Fruit fly (Drosophila melanogaster): ENCODE results near the gene CG7290.

CG7290 gene

dm6 chr3L:20241987-20242982 is 36.4 kb upstream of the CG7290 start (continued):
- TF ChIP-seq ash1 (GFP tag; optimal IDR thresholded peaks at IDR 0.05) (no peak), CG9727 (GFP tag; optimal IDR thresholded peaks at IDR 0.05) (peak; percentile 65), BEAF-32 (GFP tag; optimal IDR thresholded peaks at IDR 0.05) (peak; percentile 76), CG18262 (tag; optimal IDR thresholded peaks at IDR 0.05) (peak; percentile 92), Dfd (GFP tag; optimal IDR thresholded peaks at IDR 0.05) (no peak), jing (GFP tag; optimal IDR thresholded peaks at IDR 0.05) (peak; percentile 7), NFAT (GFP tag; IDR thresholded peaks at IDR 0.05) (peak; percentile 66), dmrt99B (tag; optimal IDR thresholded peaks at IDR 0.05) (peak; percentile 64), CG5953 (GFP tag; IDR thresholded peaks at IDR 0.05) (0 out of 2 replicates have a peak, but pooled peaks have one; percentile 43), CG10209 (GFP tag; optimal IDR thresholded peaks at IDR 0.05) (peak; percentile 57), PHDP (tag; optimal IDR thresholded peaks at IDR 0.05) (peak; percentile 73), CG4404 (GFP tag; IDR thresholded peaks at IDR 0.05) (peak; percentile 43), CG3407 (GFP tag; optimal IDR thresholded peaks at IDR 0.05) (no peak), peb (GFP tag; IDR thresholded peaks at IDR 0.05) (0 out of 2 replicates have a peak, but pooled peaks have one; percentile 46), br (optimal IDR thresholded peaks at IDR 0.05) (no peak), CG14014 (GFP tag; IDR thresholded peaks at IDR 0.05) (peak; percentile 43; the same call in 1 of the 2 replicates), lab (GFP tag; optimal IDR thresholded peaks at IDR 0.05) (peak; percentile 74), Elba2 (GFP tag; optimal IDR thresholded peaks at IDR 0.05) (no peak), Deaf1 (tag; optimal IDR thresholded peaks at IDR 0.05) (peak; percentile 12), bbx (GFP tag; IDR thresholded peaks at IDR 0.05; ENCODE audit: partially characterized antibody) (peak; percentile 57), lilli (GFP tag; optimal IDR thresholded peaks at IDR 0.05) (peak; percentile 52), CG2712 (tag; optimal IDR thresholded peaks at IDR 0.05) (peak; percentile 53), HLH4C (GFP tag; IDR thresholded peaks at IDR 0.05; ENCODE audit: partially characterized antibody) (peak; percentile 59; the same call in 1 of the 3 replicates), oc (tag; optimal IDR thresholded peaks at IDR 0.05) (no peak), Sry-δ (GFP tag; optimal IDR thresholded peaks at IDR 0.05) (peak; percentile 19), CG17912 (GFP tag; optimal IDR thresholded peaks at IDR 0.05) (peak; percentile 61), Lhr (GFP tag; optimal IDR thresholded peaks at IDR 0.05) (no peak), CG16779 (GFP tag; IDR thresholded peaks at IDR 0.05) (no peak), org-1 (GFP tag; optimal IDR thresholded peaks at IDR 0.05) (peak; percentile 8), ttk (GFP tag; IDR thresholded peaks at IDR 0.05) (peak; percentile 32; the same call in 1 of the 2 replicates), Dbx (GFP tag; IDR thresholded peaks at IDR 0.05) (peak; percentile 24; the same call in 2 of the 3 replicates), nerfin-1 (tag; optimal IDR thresholded peaks at IDR 0.05) (peak; percentile 65), Drgx (GFP tag; IDR thresholded peaks at IDR 0.05) (no peak; the same call in 1 of the 2 replicates), Hr3 (GFP tag; optimal IDR thresholded peaks at IDR 0.05) (peak; percentile 65), vvl (GFP tag; IDR thresholded peaks at IDR 0.05) (peak; percentile 50; the same call in 1 of the 2 replicates), cad (GFP tag; optimal IDR thresholded peaks at IDR 0.05) (peak; percentile 28), ssp (GFP tag; IDR thresholded peaks at IDR 0.05) (peak; percentile 56), CG5245 (GFP tag; optimal IDR thresholded peaks at IDR 0.05) (no peak), jigr1 (GFP tag; IDR thresholded peaks at IDR 0.05) (peak; percentile 51; the same call in 2 of the 3 replicates), Bgb (GFP tag; IDR thresholded peaks at IDR 0.05; ENCODE audit: partially characterized antibody) (peak; percentile 68), CG12236 (GFP tag; optimal IDR thresholded peaks at IDR 0.05) (no peak), bsh (GFP tag; optimal IDR thresholded peaks at IDR 0.05) (peak in 1 of 2 experiments; percentile 49), stc (GFP tag; IDR thresholded peaks at IDR 0.05) (peak; percentile 59), CG4820 (GFP tag; optimal IDR thresholded peaks at IDR 0.05) (peak; percentile 32), CG34224 (GFP tag; IDR thresholded peaks at IDR 0.05; ENCODE audit: partially characterized antibody) (peak; percentile 60), maf-S (GFP tag; optimal IDR thresholded peaks at IDR 0.05) (no peak), Dek (tag; optimal IDR thresholded peaks at IDR 0.05) (peak; percentile 51)

Measured in whole organism, embryonic.